Worm (Caenorhabditis elegans): Measurements from ENCODE around the gene F59A1.16.
A peak's percentile ranks its signal among the peaks of the same experiment; 100 is the strongest.

F59A1.16 gene

DNA sequence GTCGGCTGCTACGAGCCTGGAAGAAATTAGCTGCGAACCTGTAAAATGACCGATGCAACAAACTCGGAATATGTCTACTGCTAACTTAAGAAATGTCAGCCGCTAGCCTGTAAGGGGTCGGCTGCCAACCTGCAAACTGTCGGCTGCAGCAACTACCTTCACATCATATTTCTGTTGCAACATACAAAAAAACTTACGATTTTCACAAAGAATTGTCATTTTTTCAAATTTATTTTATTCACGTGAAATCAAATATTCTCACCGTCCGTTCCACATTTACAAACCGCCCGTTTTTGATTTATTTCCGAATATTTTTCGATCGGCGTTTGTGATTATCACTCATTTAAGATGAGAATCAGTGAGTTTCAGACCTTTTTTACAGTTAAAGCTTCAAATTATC, 14.9 kb upstream of the F59A1.16 start, which contains the start of gene Y26G10.6:
TSS of gene Y26G10.6 (plus strand) at position 301 of the 400 bp plus-strand sequence.
- TF ChIP-seq unc-86 (tag; optimal IDR thresholded peaks at IDR 0.05) (no peak), ceh-24 (tag; optimal IDR thresholded peaks at IDR 0.05) (no peak), madf-2 (tag; optimal IDR thresholded peaks at IDR 0.05) (no peak), K09A11.1 (tag; optimal IDR thresholded peaks at IDR 0.05; ENCODE audit: insufficient read depth) (no peak), unc-55 (GFP tag; optimal IDR thresholded peaks at IDR 0.05) (no peak), ceh-2 (tag; optimal IDR thresholded peaks at IDR 0.05) (no peak), syd-9 (tag; optimal IDR thresholded peaks at IDR 0.05) (no peak), hlh-15 (tag; optimal IDR thresholded peaks at IDR 0.05) (no peak), ceh-9 (tag; optimal IDR thresholded peaks at IDR 0.05) (no peak)

DNA sequence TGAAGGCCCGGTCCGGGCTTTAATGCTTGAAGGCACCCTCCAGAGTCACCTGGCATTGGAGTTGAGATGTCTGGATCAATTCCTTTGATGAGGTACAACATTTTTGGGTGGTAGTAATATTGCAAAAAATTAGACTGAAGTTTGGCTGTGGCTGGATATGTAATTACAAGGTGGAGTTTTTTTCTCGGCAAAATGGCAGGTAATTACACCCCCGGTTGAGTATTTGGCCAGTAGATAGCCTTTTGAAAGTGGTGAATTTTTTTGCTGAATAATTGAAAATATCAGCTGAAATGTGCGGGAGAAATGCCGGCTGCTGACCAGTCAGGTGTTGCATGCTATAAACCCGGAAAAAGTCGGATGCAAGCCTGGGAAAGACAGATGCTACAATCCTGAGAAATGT, 14.3 kb upstream of the F59A1.16 start, which contains the start of gene Y26G10.4:
TSS of gene Y26G10.4 (minus strand) at position 101 of the 400 bp plus-strand sequence.
- TF ChIP-seq gmeb-2 (tag; optimal IDR thresholded peaks at IDR 0.05), result no peak
- no peak for TF ChIP-seq ceh-19 (GFP tag; optimal IDR thresholded peaks at IDR 0.05)
- TF ChIP-seq nhr-11 (tag; optimal IDR thresholded peaks at IDR 0.05), result no peak
- TF ChIP-seq hlh-30 (tag; optimal IDR thresholded peaks at IDR 0.05; ENCODE audit: insufficient read depth), result no peak
- no peak for TF ChIP-seq hlh-15 (tag; optimal IDR thresholded peaks at IDR 0.05)
- no peak for TF ChIP-seq madf-2 (tag; optimal IDR thresholded peaks at IDR 0.05)

- TF ChIP-seq che-1 (tag; optimal IDR thresholded peaks at IDR 0.05), result no peak
- no peak for TF ChIP-seq ceh-9 (tag; optimal IDR thresholded peaks at IDR 0.05)
- TF ChIP-seq pha-4 (tag; optimal IDR thresholded peaks at IDR 0.05), result no peak
- no peak for TF ChIP-seq ahr-1 (tag; optimal IDR thresholded peaks at IDR 0.05)
- TF ChIP-seq dve-1 (tag; optimal IDR thresholded peaks at IDR 0.05), result no peak
- TF ChIP-seq unc-86 (tag; optimal IDR thresholded peaks at IDR 0.05), result no peak
- no peak for TF ChIP-seq sdc-2 (tag; optimal IDR thresholded peaks at IDR 0.05)
- no peak for TF ChIP-seq fkh-10 (GFP tag; optimal IDR thresholded peaks at IDR 0.05)
- TF ChIP-seq ceh-34 (tag; optimal IDR thresholded peaks at IDR 0.05), result no peak
- no peak for TF ChIP-seq C38D4.7 (GFP tag; optimal IDR thresholded peaks at IDR 0.05)
- TF ChIP-seq lin-11 (tag; optimal IDR thresholded peaks at IDR 0.05), result no peak
- no peak for TF ChIP-seq ceh-45 (GFP tag; IDR thresholded peaks at IDR 0.05)
- TF ChIP-seq pha-2 (tag; optimal IDR thresholded peaks at IDR 0.05), result no peak
- TF ChIP-seq pqm-1 (tag; optimal IDR thresholded peaks at IDR 0.05), result no peak
- TF ChIP-seq pag-3 (tag; optimal IDR thresholded peaks at IDR 0.05; ENCODE audit: borderline replicate concordance), result no peak
- TF ChIP-seq nhr-11 (tag; optimal IDR thresholded peaks at IDR 0.05), result no peak
These were observed 12.0 kb upstream of the F59A1.16 start, which contains the start of gene spp-29 for ce11 chrV:17696753-17697152. Gene spp-29, minus strand, starts transcription at chrV:17696853.

ce11 chrV:17695802-17696201, 11.0 kb upstream of the F59A1.16 start, which contains the start of gene Y26G10.1:
Gene Y26G10.1, minus strand, starts transcription at chrV:17695902.
- TF ChIP-seq zip-5 (tag; optimal IDR thresholded peaks at IDR 0.05), result no peak
- no peak for TF ChIP-seq mec-3 (tag; optimal IDR thresholded peaks at IDR 0.05; ENCODE audit: borderline replicate concordance)
- TF ChIP-seq hlh-6 (tag; optimal IDR thresholded peaks at IDR 0.05), result no peak
- TF ChIP-seq ceh-30 (tag; optimal IDR thresholded peaks at IDR 0.05), result no peak
- no peak for TF ChIP-seq pha-4 (tag; optimal IDR thresholded peaks at IDR 0.05)
- TF ChIP-seq ceh-9 (tag; optimal IDR thresholded peaks at IDR 0.05), result no peak
- no peak for TF ChIP-seq unc-86 (tag; optimal IDR thresholded peaks at IDR 0.05)
- no peak for TF ChIP-seq gmeb-2 (tag; optimal IDR thresholded peaks at IDR 0.05)
- no peak for TF ChIP-seq odd-2 (tag; optimal IDR thresholded peaks at IDR 0.05)
- TF ChIP-seq tbx-2 (tag; optimal IDR thresholded peaks at IDR 0.05), result no peak
- no peak for TF ChIP-seq pros-1 (tag; optimal IDR thresholded peaks at IDR 0.05)

DNA sequence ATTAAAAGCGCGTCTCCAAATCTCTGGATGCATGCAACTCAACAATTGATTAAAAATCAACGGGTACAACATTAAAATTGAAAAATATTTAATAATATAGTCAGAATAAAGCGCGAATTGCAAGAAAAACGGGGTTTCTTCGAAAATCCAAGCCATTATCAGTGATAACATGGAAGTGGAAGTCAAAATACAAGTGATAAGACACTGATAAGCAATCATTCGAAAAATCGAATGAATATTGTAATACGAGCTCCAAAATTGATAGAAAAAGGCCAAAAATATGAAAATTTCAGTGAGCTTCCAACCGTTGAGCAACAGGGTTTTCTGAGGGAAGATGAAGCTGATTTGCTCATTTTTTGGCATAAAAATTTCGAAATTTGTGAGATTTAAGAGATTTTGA, 9.5 kb upstream of the F59A1.16 start:
- TF ChIP-seq pha-2 (tag; optimal IDR thresholded peaks at IDR 0.05) (no peak), elt-2 (tag; optimal IDR thresholded peaks at IDR 0.05) (peak; percentile 87)
